Fruit fly (Drosophila melanogaster) S2 (cell line): ENCODE measurements around the gene CG32376.

Experiments
- CG8478 ChIP-seq: fragments of >200 bp; optimal IDR thresholded peaks from 2 replicates; lab custom pipeline; 2018
- CTCF ChIP-seq, 2 experiments: fragments of >200 bp; optimal IDR thresholded peaks; 2 replicates each; lab custom pipeline; 2018

dm6 chr3L:7520619-7521018, 21.6 kb downstream of the CG32376 start:
- TF ChIP-seq CG8478 (lab: Kevin White, UChicago), result no peak
- no peak for TF ChIP-seq CTCF (optimal IDR thresholded peaks at IDR 0.05; lab: Kevin White, UChicago)
